Worm (Caenorhabditis elegans) whole organism, L2 larva: ENCODE measurements around the gene oac-21.

ENCODE experiments used
- aly-2 ChIP-seq: fragments of 150-350 bp; optimal IDR thresholded peaks from 2 replicates; lab custom pipeline; 2014; ENCODE audit warnings: missing biosample characterization, missing genetic modification characterization
- egl-27 ChIP-seq: sonication (generic microtip); optimal IDR thresholded peaks from 3 replicates; lab custom pipeline; 2017; ENCODE audit warnings: missing biosample characterization, missing genetic modification reagents, missing genetic modification characterization
- elt-1 ChIP-seq: fragments of 150-350 bp; optimal IDR thresholded peaks from 2 replicates; lab custom pipeline; 2014; ENCODE audit warnings: missing biosample characterization, missing genetic modification characterization
- fos-1 ChIP-seq: fragments of 150-350 bp; optimal IDR thresholded peaks from 2 replicates; lab custom pipeline; 2014; ENCODE audit warnings: missing biosample characterization, missing genetic modification characterization
- lin-13 ChIP-seq: fragments of 150-350 bp; optimal IDR thresholded peaks from 2 replicates; lab custom pipeline; 2014; ENCODE audit warnings: missing biosample characterization, missing genetic modification reagents, missing genetic modification characterization
- ztf-4 ChIP-seq: fragments of 150-350 bp; optimal IDR thresholded peaks from 2 replicates; lab custom pipeline; 2014; ENCODE audit warnings: missing biosample characterization, missing genetic modification characterization

ce11 chrIV:3902955-3903354 lies 13.9 kb downstream of the oac-21 start, which contains the start of gene F56D6.6:
- TF ChIP-seq ztf-4 (tag; lab: Kevin White, UChicago), result no peak
- no peak for TF ChIP-seq lin-13 (GFP tag; lab: Kevin White, UChicago)
- no peak for TF ChIP-seq aly-2 (tag; lab: Kevin White, UChicago)
- no peak for TF ChIP-seq egl-27 (tag; lab: Kevin White, UChicago)
- no peak for TF ChIP-seq elt-1 (tag; lab: Kevin White, UChicago)
- TF ChIP-seq fos-1, result no peak
